Fruit fly (Drosophila melanogaster) whole organism, adult: ENCODE measurements around the gene Fie.

Experiments used
- CG11617 ChIP-seq: fragments of 200-800 bp; sonication (Bioruptor generic); optimal IDR thresholded peaks from 2 replicates; lab custom pipeline; 2017; ENCODE audit warnings: mild to moderate bottlenecking, missing biosample characterization, missing genetic modification reagents, missing genetic modification characterization
- CG14711 ChIP-seq: fragments of 200-800 bp; sonication (Bioruptor generic); optimal IDR thresholded peaks from 2 replicates; lab custom pipeline; 2018; ENCODE audit warnings: missing biosample characterization, mild to moderate bottlenecking, missing genetic modification characterization, moderate library complexity
- CG1620 ChIP-seq: fragments of 200-800 bp; sonication (Bioruptor generic); optimal IDR thresholded peaks from 2 replicates; lab custom pipeline; 2016; ENCODE audit warnings: missing biosample characterization, missing genetic modification characterization
- CG7045 ChIP-seq: fragments of 200-800 bp; sonication (Bioruptor generic); optimal IDR thresholded peaks from 2 replicates; lab custom pipeline; 2017; ENCODE audit warnings: missing biosample characterization, mild to moderate bottlenecking, missing genetic modification characterization
- CG7101 ChIP-seq: fragments of 200-800 bp; sonication (Bioruptor generic); optimal IDR thresholded peaks from 2 replicates; lab custom pipeline; 2018; ENCODE audit warnings: missing biosample characterization, mild to moderate bottlenecking, missing genetic modification characterization, moderate library complexity
- Clk ChIP-seq: fragments of 200-800 bp; sonication (Bioruptor generic); optimal IDR thresholded peaks from 2 replicates; lab custom pipeline; 2017; ENCODE audit warnings: missing biosample characterization, missing genetic modification characterization
- Crg-1 ChIP-seq: fragments of 200-800 bp; sonication (Bioruptor generic); optimal IDR thresholded peaks from 2 replicates; lab custom pipeline; 2016; ENCODE audit warnings: missing biosample characterization, missing genetic modification characterization
- Mnt ChIP-seq: fragments of 200-800 bp; sonication (Bioruptor generic); optimal IDR thresholded peaks from 2 replicates; lab custom pipeline; 2016; ENCODE audit warnings: missing biosample characterization, mild to moderate bottlenecking, missing genetic modification characterization
- bab1 ChIP-seq: fragments of 200-800 bp; sonication (Bioruptor generic); optimal IDR thresholded peaks from 3 replicates; lab custom pipeline; 2019; ENCODE audit warnings: missing biosample characterization, mild to moderate bottlenecking, missing genetic modification characterization, moderate library complexity
- kay ChIP-seq: fragments of 200-800 bp; sonication (Bioruptor generic); peaks from one replicate; lab custom pipeline; 2016; ENCODE audit warnings: missing biosample characterization, missing genetic modification characterization, borderline replicate concordance
- ovo ChIP-seq: fragments of 200-800 bp; sonication (Bioruptor generic); optimal IDR thresholded peaks from 2 replicates; lab custom pipeline; 2016; ENCODE audit warnings: missing biosample characterization, missing genetic modification characterization
- pad ChIP-seq: fragments of 200-800 bp; sonication (Bioruptor generic); optimal IDR thresholded peaks from 3 replicates; lab custom pipeline; 2017; ENCODE audit warnings: missing biosample characterization, missing genetic modification characterization, mild to moderate bottlenecking, moderate library complexity, missing genetic modification reagents
- tj ChIP-seq: fragments of 200-800 bp; sonication (Bioruptor generic); optimal IDR thresholded peaks from 3 replicates; lab custom pipeline; 2017; ENCODE audit warnings: missing biosample characterization, mild to moderate bottlenecking, missing genetic modification characterization, moderate library complexity
- toe ChIP-seq: fragments of 200-800 bp; sonication (Bioruptor generic); optimal IDR thresholded peaks from 2 replicates; lab custom pipeline; 2016; ENCODE audit warnings: missing biosample characterization, missing genetic modification characterization

DNA sequence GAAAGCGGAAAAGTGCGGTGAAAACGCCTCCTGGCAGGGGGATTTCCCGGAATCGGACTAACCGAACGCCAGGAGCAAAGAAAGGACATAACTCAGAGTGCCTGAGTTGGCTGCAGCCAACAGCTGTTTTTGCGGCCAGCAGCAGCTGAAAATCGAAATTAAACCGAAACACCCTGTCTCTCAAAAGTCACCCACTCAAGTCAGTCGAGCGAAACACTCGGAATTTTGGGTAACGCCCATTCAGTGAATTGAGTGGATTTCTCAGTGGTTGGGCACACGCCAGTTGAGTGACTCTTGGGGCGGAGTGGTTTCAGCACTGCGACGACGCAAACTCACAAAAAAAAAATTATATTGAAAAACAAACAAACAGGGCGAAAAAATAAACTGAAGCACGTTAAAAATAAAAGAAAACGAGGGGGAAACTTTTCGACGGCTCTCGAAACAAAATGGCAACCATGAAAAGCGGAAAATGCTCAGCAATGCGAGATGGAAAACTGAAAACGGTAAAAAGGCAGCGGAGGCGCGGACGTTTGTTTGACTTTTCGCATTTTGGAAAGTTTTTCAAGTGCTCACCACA is 13.6 kb upstream of the Fie start:
- TF ChIP-seq CG14711 (no peak), ovo (GFP tag; lab: Kevin White, UChicago) (no peak), kay (no peak), CG7101 (tag; lab: Kevin White, UChicago) (no peak), pad (GFP tag; lab: Kevin White, UChicago) (no peak), tj (GFP tag; lab: Kevin White, UChicago) (no peak), toe (no peak), CG1620 (no peak), CG11617 (GFP tag; lab: Kevin White, UChicago) (no peak), Clk (GFP tag; lab: Kevin White, UChicago) (no peak), CG7045 (GFP tag; lab: Kevin White, UChicago) (no peak), bab1 (GFP tag; lab: Kevin White, UChicago) (no peak), Crg-1 (GFP tag; lab: Kevin White, UChicago) (no peak), Mnt (GFP tag; lab: Kevin White, UChicago) (no peak)
